Worm (Caenorhabditis elegans) whole organism, late embryonic: Measurements from ENCODE around the gene T26A8.3.

ENCODE experiments used
- C38D4.7 ChIP-seq: fragments of 200-800 bp; sonication (Bioruptor generic); optimal IDR thresholded peaks from 2 replicates; lab custom pipeline; 2018; ENCODE audit warnings: mild to moderate bottlenecking, missing genetic modification characterization, moderate library complexity, missing compliant biosample characterization
- F13H6.1 ChIP-seq: sonication (generic microtip); optimal IDR thresholded peaks from 2 replicates; lab custom pipeline; 2016; ENCODE audit warnings: missing genetic modification characterization, missing compliant biosample characterization
- K02D7.2 ChIP-seq: sonication (generic microtip); optimal IDR thresholded peaks from 2 replicates; lab custom pipeline; 2017; ENCODE audit warnings: mild to moderate bottlenecking, missing genetic modification characterization, missing compliant biosample characterization
- K09A11.1 ChIP-seq: sonication (generic microtip); optimal IDR thresholded peaks from 2 replicates; lab custom pipeline; 2017; ENCODE audit warnings: antibody characterized with exemption, mild to moderate bottlenecking, missing genetic modification characterization, missing compliant biosample characterization; ENCODE audit not compliant: insufficient read depth
- T23F11.4 ChIP-seq: fragments of 200-800 bp; sonication (Bioruptor generic); optimal IDR thresholded peaks from 2 replicates; lab custom pipeline; 2018; ENCODE audit warnings: mild to moderate bottlenecking, missing genetic modification characterization, missing compliant biosample characterization
- ahr-1 ChIP-seq: sonication (generic microtip); optimal IDR thresholded peaks from 2 replicates; lab custom pipeline; 2016; ENCODE audit warnings: missing genetic modification characterization, missing compliant biosample characterization
- ama-1 ChIP-seq: fragments of 150-350 bp; optimal IDR thresholded peaks from 2 replicates; lab custom pipeline; 2014
- ceh-14 ChIP-seq: sonication (generic microtip); optimal IDR thresholded peaks from 2 replicates; lab custom pipeline; 2016; ENCODE audit warnings: missing genotype, missing genetic modification characterization, missing compliant biosample characterization
- ceh-2 ChIP-seq: sonication (generic microtip); optimal IDR thresholded peaks from 2 replicates; lab custom pipeline; 2016; ENCODE audit warnings: missing genotype, missing genetic modification characterization, missing compliant biosample characterization
- ceh-22 ChIP-seq: sonication (generic microtip); optimal IDR thresholded peaks from 2 replicates; lab custom pipeline; 2017; ENCODE audit warnings: missing biosample characterization, missing genetic modification characterization
- ceh-30 ChIP-seq: fragments of 150-350 bp; optimal IDR thresholded peaks from 2 replicates; lab custom pipeline; 2014; ENCODE audit warnings: missing biosample characterization, missing genetic modification characterization
- ceh-34 ChIP-seq: sonication (generic microtip); optimal IDR thresholded peaks from 2 replicates; lab custom pipeline; 2016; ENCODE audit warnings: mild to moderate bottlenecking, missing genetic modification characterization, missing compliant biosample characterization
- ceh-48 ChIP-seq: sonication (generic microtip); optimal IDR thresholded peaks from 2 replicates; lab custom pipeline; 2016; ENCODE audit warnings: missing genetic modification characterization, inconsistent platforms, missing compliant biosample characterization
- ceh-6 ChIP-seq: fragments of 200-800 bp; sonication (Bioruptor generic); optimal IDR thresholded peaks from 2 replicates; lab custom pipeline; 2018; ENCODE audit warnings: mild to moderate bottlenecking, missing genetic modification characterization, missing compliant biosample characterization
- che-1 ChIP-seq: sonication (generic microtip); optimal IDR thresholded peaks from 2 replicates; lab custom pipeline; 2016; ENCODE audit warnings: mild to moderate bottlenecking, missing genetic modification characterization, missing compliant biosample characterization
- fax-1 ChIP-seq: sonication (generic microtip); optimal IDR thresholded peaks from 2 replicates; lab custom pipeline; 2016; ENCODE audit warnings: missing genotype, missing genetic modification characterization, missing compliant biosample characterization
- fkh-10 ChIP-seq: fragments of 150-350 bp; optimal IDR thresholded peaks from 2 replicates; lab custom pipeline; 2014; ENCODE audit warnings: missing biosample characterization, missing genetic modification reagents, missing genetic modification characterization
- fkh-6 ChIP-seq: sonication (generic microtip); optimal IDR thresholded peaks from 2 replicates; lab custom pipeline; 2016; ENCODE audit warnings: missing genetic modification characterization, missing compliant biosample characterization
- gmeb-2 ChIP-seq: sonication (generic microtip); optimal IDR thresholded peaks from 2 replicates; lab custom pipeline; 2016; ENCODE audit warnings: missing genetic modification characterization, inconsistent platforms, missing compliant biosample characterization
- hlh-13 ChIP-seq: fragments of 200-800 bp; sonication (Bioruptor generic); optimal IDR thresholded peaks from 2 replicates; lab custom pipeline; 2018; ENCODE audit warnings: mild to moderate bottlenecking, missing genetic modification characterization, missing compliant biosample characterization
- hlh-15 ChIP-seq: sonication (generic microtip); optimal IDR thresholded peaks from 2 replicates; lab custom pipeline; 2016; ENCODE audit warnings: missing genetic modification characterization, missing compliant biosample characterization
- hlh-30 ChIP-seq: sonication (generic microtip); optimal IDR thresholded peaks from 2 replicates; lab custom pipeline; 2017; ENCODE audit warnings: antibody characterized with exemption, missing genetic modification characterization, missing compliant biosample characterization; ENCODE audit not compliant: insufficient read depth
- lin-11 ChIP-seq: fragments of 200-800 bp; sonication (Bioruptor generic); optimal IDR thresholded peaks from 2 replicates; lab custom pipeline; 2018; ENCODE audit warnings: mild to moderate bottlenecking, missing genetic modification characterization, missing compliant biosample characterization
- madf-2 ChIP-seq: sonication (generic microtip); optimal IDR thresholded peaks from 2 replicates; lab custom pipeline; 2017; ENCODE audit warnings: missing genetic modification characterization, missing compliant biosample characterization
- mec-3 ChIP-seq: sonication (generic microtip); optimal IDR thresholded peaks from 2 replicates; lab custom pipeline; 2016; ENCODE audit warnings: borderline replicate concordance, missing genetic modification characterization, missing compliant biosample characterization
- nfya-1 ChIP-seq: sonication (generic microtip); optimal IDR thresholded peaks from 2 replicates; lab custom pipeline; 2017; ENCODE audit warnings: missing genetic modification characterization, mild to moderate bottlenecking, missing compliant biosample characterization, antibody characterized with exemption, moderate library complexity
- nhr-11 ChIP-seq: fragments of 150-350 bp; optimal IDR thresholded peaks from 2 replicates; lab custom pipeline; 2014; ENCODE audit warnings: missing biosample characterization, missing genetic modification characterization
- pag-3 ChIP-seq: sonication (generic microtip); optimal IDR thresholded peaks from 2 replicates; lab custom pipeline; 2016; ENCODE audit warnings: missing compliant biosample characterization, missing genetic modification characterization, borderline replicate concordance
- pat-9 ChIP-seq: fragments of 200-800 bp; sonication (Bioruptor generic); optimal IDR thresholded peaks from 2 replicates; lab custom pipeline; 2018; ENCODE audit warnings: mild to moderate bottlenecking, missing genetic modification characterization, moderate library complexity, missing compliant biosample characterization
- pax-1 ChIP-seq: fragments of 150-350 bp; optimal IDR thresholded peaks from 2 replicates; lab custom pipeline; 2014; ENCODE audit warnings: missing biosample characterization, missing genetic modification characterization
- pha-2 ChIP-seq: sonication (generic microtip); optimal IDR thresholded peaks from 2 replicates; lab custom pipeline; 2017; ENCODE audit warnings: mild to moderate bottlenecking, missing genetic modification characterization, missing compliant biosample characterization
- pha-4 ChIP-seq: fragments of 150-350 bp; optimal IDR thresholded peaks from 2 replicates; lab custom pipeline; 2018; ENCODE audit warnings: missing biosample characterization, missing genetic modification reagents, missing genetic modification characterization
- pqm-1 ChIP-seq: sonication (generic microtip); optimal IDR thresholded peaks from 2 replicates; lab custom pipeline; 2016; ENCODE audit warnings: missing genetic modification characterization, missing compliant biosample characterization
- rnt-1 ChIP-seq: sonication (generic microtip); optimal IDR thresholded peaks from 2 replicates; lab custom pipeline; 2016; ENCODE audit warnings: missing genetic modification characterization, missing compliant biosample characterization
- sdc-2 ChIP-seq: sonication (generic microtip); optimal IDR thresholded peaks from 2 replicates; lab custom pipeline; 2016; ENCODE audit warnings: missing genotype, missing genetic modification characterization, missing compliant biosample characterization
- sox-2 ChIP-seq: fragments of 200-800 bp; sonication (Bioruptor generic); IDR thresholded peaks from 2 replicates; pipeline ENCODE4 v1.3.6; 2022; ENCODE audit warnings: missing genetic modification reagents, missing genetic modification characterization, missing compliant biosample characterization
- sox-4 ChIP-seq: sonication (generic microtip); optimal IDR thresholded peaks from 2 replicates; lab custom pipeline; 2017; ENCODE audit warnings: mild to moderate bottlenecking, missing genetic modification characterization, inconsistent platforms, missing compliant biosample characterization
- syd-9 ChIP-seq: sonication (generic microtip); optimal IDR thresholded peaks from 2 replicates; lab custom pipeline; 2016; ENCODE audit warnings: mild to moderate bottlenecking, missing genetic modification characterization, moderate library complexity, missing compliant biosample characterization
- tbx-2 ChIP-seq: sonication (generic microtip); optimal IDR thresholded peaks from 2 replicates; lab custom pipeline; 2016; ENCODE audit warnings: missing genetic modification characterization, missing compliant biosample characterization
- ttx-3 ChIP-seq: sonication (generic microtip); optimal IDR thresholded peaks from 2 replicates; lab custom pipeline; 2016; ENCODE audit warnings: missing genetic modification reagents, missing genetic modification characterization, missing compliant biosample characterization
- unc-3 ChIP-seq, 2 experiments: fragments of 200-800 bp in 1 of 2; sonication (Bioruptor generic) in 1 of 2; sonication (generic microtip) in 1 of 2; conservative IDR thresholded peaks in 1 of 2; optimal IDR thresholded peaks in 1 of 2; 2 replicates each; pipeline versions ENCODE4 v1.3.6 to Lab custom; 2016 to 2022; ENCODE audit warnings: missing compliant biosample characterization in 2 of 2, missing genetic modification characterization in 2 of 2, missing genetic modification reagents in 1 of 2
- unc-42 ChIP-seq: sonication (generic microtip); optimal IDR thresholded peaks from 2 replicates; lab custom pipeline; 2016; ENCODE audit warnings: missing genotype, missing genetic modification characterization, missing compliant biosample characterization
- unc-55 ChIP-seq: sonication (generic microtip); optimal IDR thresholded peaks from 2 replicates; lab custom pipeline; 2017; ENCODE audit warnings: missing biosample characterization, missing genetic modification reagents, missing genetic modification characterization
- unc-86 ChIP-seq: sonication (generic microtip); optimal IDR thresholded peaks from 2 replicates; lab custom pipeline; 2016; ENCODE audit warnings: missing genetic modification characterization, missing compliant biosample characterization
- zip-5 ChIP-seq: sonication (generic microtip); optimal IDR thresholded peaks from 2 replicates; lab custom pipeline; 2016; ENCODE audit warnings: missing genetic modification characterization, missing compliant biosample characterization

The T26A8.3 gene

DNA sequence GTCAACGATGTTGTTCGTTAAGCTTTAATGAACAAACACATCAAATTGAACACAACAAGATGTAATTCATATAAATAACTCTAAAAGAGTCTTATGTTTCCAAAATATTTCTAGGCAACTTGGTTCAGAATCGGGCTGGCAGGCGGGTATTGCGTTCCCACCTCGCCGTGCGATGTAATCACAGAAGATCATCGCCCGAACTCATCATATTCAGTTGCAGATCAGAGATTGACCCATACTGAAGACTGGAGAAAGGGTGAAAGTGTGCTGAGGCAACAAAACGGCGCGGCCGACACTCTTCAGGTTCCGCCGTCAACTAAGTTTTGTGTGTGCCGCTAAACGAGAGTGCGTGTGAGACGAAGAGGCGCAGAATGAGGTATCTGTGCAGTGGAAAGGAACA is 2.1 kb upstream of the T26A8.3 start (continued):
- TF ChIP-seq hlh-30, result peak; percentile 32
- no peak for TF ChIP-seq F13H6.1 (tag; lab: Kevin White, UChicago)
- no peak for TF ChIP-seq nhr-11 (tag; lab: Kevin White, UChicago)
- TF ChIP-seq lin-11 (tag; lab: Kevin White, UChicago), result no peak
- TF ChIP-seq pqm-1 (tag; lab: Kevin White, UChicago), result no peak
- no peak for TF ChIP-seq unc-86 (tag; lab: Kevin White, UChicago)
- no peak for TF ChIP-seq sox-2 (GFP tag; lab: Robert Waterston, UW)
- TF ChIP-seq unc-42 (tag; lab: Kevin White, UChicago), result peak; percentile 37
- no peak for TF ChIP-seq fkh-10
- peak; percentile 49 for TF ChIP-seq syd-9 (tag; lab: Kevin White, UChicago)
- peak; percentile 7 for TF ChIP-seq pat-9 (tag; lab: Kevin White, UChicago)
- TF ChIP-seq madf-2, result no peak
- no peak for TF ChIP-seq gmeb-2 (tag; lab: Kevin White, UChicago)
- no peak for TF ChIP-seq mec-3 (tag; lab: Kevin White, UChicago)
- TF ChIP-seq fax-1, result no peak
- peak; percentile 42 for TF ChIP-seq rnt-1
- TF ChIP-seq ceh-14 (tag; lab: Kevin White, UChicago), result no peak
- peak; percentile 96 for TF ChIP-seq ama-1
- TF ChIP-seq sox-4 (tag; lab: Kevin White, UChicago), result no peak
- no peak for TF ChIP-seq hlh-15
- TF ChIP-seq ttx-3 (tag; lab: Kevin White, UChicago), result no peak
- TF ChIP-seq ceh-30 (tag; lab: Kevin White, UChicago), result no peak
- TF ChIP-seq K02D7.2 (tag; lab: Kevin White, UChicago), result peak; percentile 22
- TF ChIP-seq C38D4.7, result peak; percentile 27
- TF ChIP-seq pha-2 (tag; lab: Kevin White, UChicago), result no peak
- TF ChIP-seq hlh-13, result no peak
- peak; percentile 28 for TF ChIP-seq che-1 (tag; lab: Kevin White, UChicago)
- TF ChIP-seq tbx-2, result peak; percentile 68
- TF ChIP-seq unc-3 (GFP tag; conservative IDR thresholded peaks at IDR 0.05; lab: Robert Waterston, UW), result no peak
- TF ChIP-seq unc-3 (tag; optimal IDR thresholded peaks at IDR 0.05; lab: Kevin White, UChicago), result no peak
- TF ChIP-seq pha-4 (tag; lab: Kevin White, UChicago), result no peak
- no peak for TF ChIP-seq sdc-2
- TF ChIP-seq pag-3 (tag; lab: Kevin White, UChicago), result no peak
- peak; percentile 40 for TF ChIP-seq nfya-1 (tag; lab: Kevin White, UChicago)
- no peak for TF ChIP-seq ceh-22
- no peak for TF ChIP-seq ceh-48 (tag; lab: Kevin White, UChicago)
- peak; percentile 5 for TF ChIP-seq unc-55 (GFP tag; lab: Kevin White, UChicago)
- no peak for TF ChIP-seq ceh-6 (GFP tag; lab: Kevin White, UChicago)
- no peak for TF ChIP-seq T23F11.4 (GFP tag; lab: Kevin White, UChicago)
- TF ChIP-seq ceh-34 (tag; lab: Kevin White, UChicago), result peak; percentile 34
- TF ChIP-seq ceh-2 (tag; lab: Kevin White, UChicago), result no peak
- TF ChIP-seq ahr-1 (tag; lab: Kevin White, UChicago), result no peak
- no peak for TF ChIP-seq fkh-6 (tag; lab: Kevin White, UChicago)
- no peak for TF ChIP-seq pax-1 (tag; lab: Kevin White, UChicago)
- TF ChIP-seq K09A11.1, result no peak
- TF ChIP-seq zip-5 (tag; lab: Kevin White, UChicago), result no peak
